Fruit fly (Drosophila melanogaster) whole organism, prepupa: ENCODE results near the gene Pdi.

ENCODE experiments used
- CG10669 ChIP-seq: fragments of 200-800 bp; sonication (Bioruptor generic); optimal IDR thresholded peaks from 3 replicates; lab custom pipeline; 2018; ENCODE audit warnings: missing biosample characterization, mild to moderate bottlenecking, missing genetic modification characterization, moderate library complexity
- CG11294 ChIP-seq: fragments of 200-800 bp; sonication (Bioruptor generic); IDR thresholded peaks from 2 replicates; pipeline ENCODE4 v1.3.6; 2022; ENCODE audit warnings: missing biosample characterization, missing genetic modification characterization
- CG11762 ChIP-seq: fragments of 200-800 bp; sonication (Bioruptor generic); optimal IDR thresholded peaks from 3 replicates; lab custom pipeline; 2016; ENCODE audit warnings: missing biosample characterization, missing genetic modification characterization; ENCODE audit not compliant: insufficient read depth
- CG16779 ChIP-seq: fragments of 200-800 bp; sonication (Bioruptor generic); optimal IDR thresholded peaks from 3 replicates; lab custom pipeline; 2017; ENCODE audit warnings: missing biosample characterization, mild to moderate bottlenecking, missing genetic modification characterization
- CG34406 ChIP-seq: fragments of 200-800 bp; sonication (Bioruptor generic); optimal IDR thresholded peaks from 3 replicates; lab custom pipeline; 2016; ENCODE audit warnings: missing biosample characterization, missing genetic modification characterization
- CG6163 ChIP-seq: fragments of 200-800 bp; sonication (Bioruptor generic); IDR thresholded peaks from 3 replicates; pipeline ENCODE4 v1.3.6; 2022; ENCODE audit warnings: missing biosample characterization, missing genetic modification characterization
- CG6276 ChIP-seq: fragments of 200-800 bp; sonication (Bioruptor generic); optimal IDR thresholded peaks from 2 replicates; lab custom pipeline; 2017; ENCODE audit warnings: missing biosample characterization, mild to moderate bottlenecking, missing genetic modification characterization
- CG6792 ChIP-seq: fragments of 200-800 bp; sonication (Bioruptor generic); optimal IDR thresholded peaks from 3 replicates; lab custom pipeline; 2016; ENCODE audit warnings: missing biosample characterization, missing genetic modification characterization
- CG6808 ChIP-seq: fragments of 200-800 bp; sonication (Bioruptor generic); optimal IDR thresholded peaks from 3 replicates; lab custom pipeline; 2017; ENCODE audit warnings: missing biosample characterization, missing genetic modification characterization, mild to moderate bottlenecking, moderate library complexity, missing genetic modification reagents
- CG7368 ChIP-seq: fragments of 200-800 bp; sonication (Bioruptor generic); optimal IDR thresholded peaks from 3 replicates; lab custom pipeline; 2016; ENCODE audit warnings: missing biosample characterization, missing genetic modification characterization
- CG8119 ChIP-seq: fragments of 200-800 bp; sonication (Bioruptor generic); IDR thresholded peaks from 3 replicates; pipeline ENCODE4 v1.3.6; 2022; ENCODE audit warnings: missing biosample characterization, missing genetic modification characterization
- CG8319 ChIP-seq: fragments of 200-800 bp; sonication (Bioruptor generic); optimal IDR thresholded peaks from 3 replicates; lab custom pipeline; 2016; ENCODE audit warnings: missing biosample characterization, missing genetic modification characterization
- CG8632 ChIP-seq: fragments of 200-800 bp; sonication (Bioruptor generic); optimal IDR thresholded peaks from 3 replicates; lab custom pipeline; 2016; ENCODE audit warnings: missing biosample characterization, missing genetic modification characterization
- CG9139 ChIP-seq: fragments of 200-800 bp; sonication (Bioruptor generic); optimal IDR thresholded peaks from 3 replicates; lab custom pipeline; 2017; ENCODE audit warnings: missing biosample characterization, mild to moderate bottlenecking, missing genetic modification characterization
- Eip75B ChIP-seq: fragments of 200-800 bp; sonication (Bioruptor generic); optimal IDR thresholded peaks from 3 replicates; lab custom pipeline; 2016; ENCODE audit warnings: missing biosample characterization, missing genetic modification characterization
- Eip78C ChIP-seq: fragments of 200-800 bp; sonication (Bioruptor generic); peaks from one replicate; lab custom pipeline; 2016; ENCODE audit warnings: missing biosample characterization, missing genetic modification characterization
- Eip93F ChIP-seq: fragments of 200-800 bp; sonication (Bioruptor generic); optimal IDR thresholded peaks from 2 replicates; lab custom pipeline; 2016; ENCODE audit warnings: missing biosample characterization, mild to moderate bottlenecking, missing genetic modification characterization
- Ets21C ChIP-seq: fragments of 200-800 bp; sonication (Bioruptor generic); optimal IDR thresholded peaks from 3 replicates; lab custom pipeline; 2016; ENCODE audit warnings: missing biosample characterization, missing genetic modification characterization
- Ets96B ChIP-seq: fragments of 200-800 bp; optimal IDR thresholded peaks from 2 replicates; lab custom pipeline; 2019; ENCODE audit warnings: missing biosample characterization, mild to moderate bottlenecking, missing genetic modification characterization, moderate library complexity
- Hr39 ChIP-seq: fragments of 200-800 bp; sonication (Bioruptor generic); optimal IDR thresholded peaks from 2 replicates; lab custom pipeline; 2016; ENCODE audit warnings: missing biosample characterization, missing genetic modification characterization
- Hr4 ChIP-seq: fragments of 200-800 bp; sonication (Bioruptor generic); optimal IDR thresholded peaks from 3 replicates; lab custom pipeline; 2016; ENCODE audit warnings: missing biosample characterization, missing genetic modification characterization
- Met ChIP-seq: fragments of 200-800 bp; sonication (Bioruptor generic); optimal IDR thresholded peaks from 3 replicates; lab custom pipeline; 2016; ENCODE audit warnings: missing biosample characterization, missing genetic modification characterization
- Sox102F ChIP-seq: fragments of 200-800 bp; sonication (Bioruptor generic); optimal IDR thresholded peaks from 2 replicates; lab custom pipeline; 2016; ENCODE audit warnings: missing biosample characterization, mild to moderate bottlenecking, missing genetic modification characterization
- Sox15 ChIP-seq: fragments of 200-800 bp; sonication (Bioruptor generic); optimal IDR thresholded peaks from 3 replicates; lab custom pipeline; 2016; ENCODE audit warnings: missing biosample characterization, missing genetic modification characterization
- achi ChIP-seq: fragments of 200-800 bp; sonication (Bioruptor generic); optimal IDR thresholded peaks from 3 replicates; lab custom pipeline; 2016; ENCODE audit warnings: missing biosample characterization, missing genetic modification characterization
- cyc ChIP-seq: fragments of 200-800 bp; sonication (Bioruptor generic); optimal IDR thresholded peaks from 3 replicates; lab custom pipeline; 2016; ENCODE audit warnings: missing biosample characterization, missing genetic modification characterization
- dac ChIP-seq: fragments of 200-800 bp; sonication (Bioruptor generic); optimal IDR thresholded peaks from 2 replicates; lab custom pipeline; 2017; ENCODE audit warnings: missing biosample characterization, mild to moderate bottlenecking, missing genetic modification characterization
- dsx ChIP-seq: fragments of 200-800 bp; optimal IDR thresholded peaks from 3 replicates; lab custom pipeline; 2019; ENCODE audit warnings: missing biosample characterization, mild to moderate bottlenecking, missing genetic modification characterization, moderate library complexity; ENCODE audit not compliant: poor library complexity, severe bottlenecking
- eg ChIP-seq: fragments of 200-800 bp; sonication (Bioruptor generic); IDR thresholded peaks from 3 replicates; pipeline ENCODE4 v1.3.6; 2022; ENCODE audit warnings: missing biosample characterization, missing genetic modification characterization
- esn ChIP-seq: fragments of 200-800 bp; sonication (Bioruptor generic); optimal IDR thresholded peaks from 2 replicates; lab custom pipeline; 2016; ENCODE audit warnings: missing biosample characterization, mild to moderate bottlenecking, missing genetic modification characterization, moderate library complexity
- fd59A ChIP-seq: fragments of 200-800 bp; sonication (Bioruptor generic); optimal IDR thresholded peaks from 2 replicates; lab custom pipeline; 2017; ENCODE audit warnings: missing biosample characterization, mild to moderate bottlenecking, missing genetic modification characterization, missing genetic modification reagents
- fkh ChIP-seq: fragments of 200-800 bp; sonication (Bioruptor generic); optimal IDR thresholded peaks from 3 replicates; lab custom pipeline; 2017; ENCODE audit warnings: missing biosample characterization, mild to moderate bottlenecking, missing genetic modification characterization, moderate library complexity
- pdm3 ChIP-seq: fragments of 200-800 bp; sonication (Bioruptor generic); optimal IDR thresholded peaks from 3 replicates; lab custom pipeline; 2016; ENCODE audit warnings: missing biosample characterization, missing genetic modification characterization
- salr ChIP-seq, 2 experiments: fragments of 200-800 bp; sonication (Bioruptor generic); optimal IDR thresholded peaks; 3 replicates each; lab custom pipeline; 2016 to 2018; ENCODE audit warnings: missing biosample characterization in 2 of 2, missing genetic modification characterization in 2 of 2, mild to moderate bottlenecking in 1 of 2
- spab ChIP-seq: fragments of 200-800 bp; sonication (Bioruptor generic); optimal IDR thresholded peaks from 2 replicates; lab custom pipeline; 2017; ENCODE audit warnings: missing biosample characterization, mild to moderate bottlenecking, missing genetic modification characterization, missing genetic modification reagents
- svp ChIP-seq: fragments of 200-800 bp; sonication (Bioruptor generic); peaks from one replicate; lab custom pipeline; 2016; ENCODE audit warnings: missing biosample characterization, missing genetic modification characterization
- vri ChIP-seq: fragments of 200-800 bp; sonication (Bioruptor generic); optimal IDR thresholded peaks from 3 replicates; lab custom pipeline; 2016; ENCODE audit warnings: missing biosample characterization, mild to moderate bottlenecking, missing genetic modification characterization

Gene Pdi

DNA sequence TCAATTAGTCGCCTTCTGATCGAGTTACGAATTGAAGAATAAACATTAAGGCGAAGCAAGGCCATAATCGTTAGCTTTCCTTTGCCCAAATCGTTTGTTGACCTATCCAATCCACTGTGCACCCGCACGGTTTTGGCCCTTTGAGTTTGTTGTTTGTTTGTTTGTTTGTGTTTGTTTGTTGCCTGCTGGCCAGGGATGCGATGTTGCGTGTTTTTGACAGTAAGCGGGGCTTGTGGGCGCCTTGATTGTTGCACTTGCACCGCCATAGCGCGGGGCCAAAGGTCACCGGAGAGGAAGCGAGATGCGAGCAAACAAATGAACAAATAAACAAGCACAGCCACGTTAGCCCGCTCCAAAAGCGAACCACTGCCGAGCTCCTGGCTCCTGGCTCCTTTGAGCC is 27.2 kb upstream of the Pdi start:
- TF ChIP-seq Met (GFP tag; lab: Kevin White, UChicago) (no peak), Hr4 (no peak), CG6808 (no peak), CG6276 (GFP tag; lab: Kevin White, UChicago) (no peak), Hr39 (no peak), svp (GFP tag; lab: Kevin White, UChicago) (no peak), salr (GFP tag; optimal IDR thresholded peaks at IDR 0.05; lab: Kevin White, UChicago) (no peak), CG16779 (no peak), fkh (GFP tag; lab: Kevin White, UChicago) (peak; percentile 46)

- TF ChIP-seq CG6163 (GFP tag; lab: Robert Waterston, UW), result no peak
- no peak for TF ChIP-seq CG6792 (GFP tag; lab: Kevin White, UChicago)
Observed at dm6 chr3L:15169010-15169409, 26.4 kb upstream of the Pdi start.

dm6 chr3L:15163414-15163813 is 20.8 kb upstream of the Pdi start, which contains the start of gene CG7011:
CG7011 (minus strand) TSS chr3L:15163628.
- TF ChIP-seq dsx (GFP tag; lab: Kevin White, UChicago) (no peak), fkh (GFP tag; lab: Kevin White, UChicago) (no peak), CG6276 (GFP tag; lab: Kevin White, UChicago) (no peak), achi (GFP tag; lab: Kevin White, UChicago) (peak; percentile 5), cyc (GFP tag; lab: Kevin White, UChicago) (no peak), CG8319 (no peak), CG6163 (GFP tag; lab: Robert Waterston, UW) (no peak), fd59A (no peak), Eip78C (peak; percentile 54), CG6808 (no peak), pdm3 (GFP tag; lab: Kevin White, UChicago) (no peak), Ets96B (no peak)

- no peak for TF ChIP-seq CG11762 (GFP tag; lab: Kevin White, UChicago)
- TF ChIP-seq vri, result no peak
- no peak for TF ChIP-seq dsx (GFP tag; lab: Kevin White, UChicago)
- TF ChIP-seq Met (GFP tag; lab: Kevin White, UChicago), result no peak
- TF ChIP-seq CG6163 (GFP tag; lab: Robert Waterston, UW), result no peak
- TF ChIP-seq CG8632 (GFP tag; lab: Kevin White, UChicago), result no peak
- TF ChIP-seq Hr4, result no peak
- TF ChIP-seq CG11294 (GFP tag; lab: Robert Waterston, UW), result no peak
- no peak for TF ChIP-seq cyc (GFP tag; lab: Kevin White, UChicago)
- TF ChIP-seq dac (GFP tag; lab: Kevin White, UChicago), result no peak
Observed at dm6 chr3L:15162988-15163387, 20.3 kb upstream of the Pdi start.

DNA sequence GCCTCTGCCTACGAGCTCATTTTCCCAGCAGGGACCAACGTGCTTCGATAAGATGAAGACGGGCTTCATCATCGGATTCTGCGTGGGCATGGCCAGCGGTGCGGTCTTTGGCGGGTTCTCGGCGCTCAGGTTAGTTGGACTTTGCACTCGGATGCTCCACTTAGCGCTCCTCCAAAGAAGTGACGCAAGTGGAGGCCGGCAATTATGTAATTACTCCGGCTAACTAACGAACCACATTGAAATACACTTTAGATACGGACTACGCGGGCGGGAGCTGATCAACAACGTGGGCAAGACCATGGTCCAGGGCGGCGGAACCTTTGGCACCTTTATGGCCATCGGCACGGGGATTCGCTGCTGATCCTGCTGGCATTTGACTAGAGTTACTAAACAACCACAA is 19.4 kb upstream of the Pdi start:
- TF ChIP-seq cyc (GFP tag; lab: Kevin White, UChicago) (no peak), CG34406 (GFP tag; lab: Kevin White, UChicago) (no peak), Eip93F (GFP tag; lab: Kevin White, UChicago) (no peak), pdm3 (GFP tag; lab: Kevin White, UChicago) (no peak), CG10669 (GFP tag; lab: Kevin White, UChicago) (no peak), Sox102F (GFP tag; lab: Kevin White, UChicago) (no peak), CG9139 (no peak), CG8119 (no peak), eg (no peak), CG8319 (no peak), vri (no peak), esn (GFP tag; lab: Kevin White, UChicago) (no peak), CG8632 (GFP tag; lab: Kevin White, UChicago) (no peak), Eip75B (no peak), spab (no peak), CG6808 (no peak), Sox15 (no peak), CG7368 (GFP tag; lab: Kevin White, UChicago) (no peak), Ets21C (GFP tag; lab: Kevin White, UChicago) (no peak)
